Worm (Caenorhabditis elegans) whole organism, L4 larva: ENCODE measurements around the gene oac-23.

Experiments
- R02D3.7 ChIP-seq: fragments of 150-350 bp; sonication (generic microtip); optimal IDR thresholded peaks from 3 replicates; lab custom pipeline; 2014; ENCODE audit warnings: missing biosample characterization, missing genetic modification characterization
- fkh-10 ChIP-seq: fragments of 150-350 bp; optimal IDR thresholded peaks from 2 replicates; lab custom pipeline; 2014; ENCODE audit warnings: missing biosample characterization, missing genetic modification reagents, missing genetic modification characterization
- hlh-30 ChIP-seq: sonication (generic microtip); optimal IDR thresholded peaks from 2 replicates; lab custom pipeline; 2017; ENCODE audit warnings: antibody characterized with exemption, mild to moderate bottlenecking, missing genetic modification characterization, missing compliant biosample characterization; ENCODE audit not compliant: insufficient read depth
- mdl-1 ChIP-seq, 2 experiments: fragments of 150-350 bp in 1 of 2; sonication (generic microtip) in 1 of 2; optimal IDR thresholded peaks; 2 replicates each; lab custom pipeline; 2014 to 2017; ENCODE audit warnings: missing biosample characterization in 2 of 2, missing genetic modification characterization in 2 of 2
- pha-4 ChIP-seq, 2 experiments: fragments of 150-350 bp in 1 of 2; fragments of 200-800 bp in 1 of 2; sonication (Bioruptor generic) in 1 of 2; IDR thresholded peaks in 1 of 2; optimal IDR thresholded peaks in 1 of 2; 2 replicates each; pipeline versions ENCODE4 v1.3.6 to Lab custom; 2014 to 2022; ENCODE audit warnings: missing genetic modification characterization in 2 of 2, missing genetic modification reagents in 2 of 2, missing biosample characterization in 1 of 2, missing compliant biosample characterization in 1 of 2
- saeg-2 ChIP-seq: fragments of 200-800 bp; sonication (Bioruptor generic); IDR thresholded peaks from 2 replicates; pipeline ENCODE4 v1.3.6; 2022; ENCODE audit warnings: missing genetic modification reagents, missing genetic modification characterization, missing compliant biosample characterization
- zag-1 ChIP-seq: fragments of 150-350 bp; optimal IDR thresholded peaks from 2 replicates; lab custom pipeline; 2014; ENCODE audit warnings: missing biosample characterization, missing genetic modification characterization

DNA sequence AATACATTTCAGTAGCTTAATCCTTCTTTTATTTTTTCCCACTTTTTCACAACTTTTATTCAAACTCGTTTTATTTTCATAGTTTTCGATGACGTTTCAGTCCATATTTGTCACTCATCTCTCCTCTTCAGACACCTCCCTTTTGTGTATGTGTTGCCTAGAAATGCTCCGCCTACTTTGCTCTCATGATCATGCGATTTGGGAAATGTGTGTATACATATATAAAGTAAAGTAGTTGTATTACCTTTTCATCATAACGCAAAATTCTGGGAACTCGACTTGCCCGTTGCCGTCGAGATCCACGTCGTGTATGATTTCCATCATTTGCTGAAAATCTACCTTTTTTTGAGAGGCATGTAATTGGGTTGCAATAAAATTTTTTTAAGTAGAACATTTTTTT, 49.2 kb upstream of the oac-23 start:
- TF ChIP-seq zag-1 (tag; lab: Kevin White, UChicago): no peak
- no peak for TF ChIP-seq saeg-2 (GFP tag; lab: Robert Waterston, UW)
- no peak for TF ChIP-seq pha-4 (GFP tag; IDR thresholded peaks at IDR 0.05; lab: Robert Waterston, UW)
- no peak for TF ChIP-seq pha-4 (tag; optimal IDR thresholded peaks at IDR 0.05; lab: Kevin White, UChicago)
- TF ChIP-seq hlh-30 (tag; lab: Kevin White, UChicago): no peak
- no peak for TF ChIP-seq mdl-1 (tag; optimal IDR thresholded peaks at IDR 0.05; lab: Kevin White, UChicago)
- TF ChIP-seq fkh-10: no peak
- no peak for TF ChIP-seq R02D3.7 (tag; lab: Kevin White, UChicago)
